Fruit fly (Drosophila melanogaster) whole organism, embryonic: ENCODE results near the gene CG6163.

Experiments used
- Bteb2 ChIP-seq: fragments of 200-800 bp; sonication (Bioruptor generic); optimal IDR thresholded peaks from 2 replicates; lab custom pipeline; 2016; ENCODE audit warnings: missing biosample characterization, missing genetic modification characterization
- CG10209 ChIP-seq: fragments of 200-800 bp; sonication (Bioruptor generic); optimal IDR thresholded peaks from 3 replicates; lab custom pipeline; 2017; ENCODE audit warnings: missing biosample characterization, mild to moderate bottlenecking, missing genetic modification characterization, missing genetic modification reagents
- CG10431 ChIP-seq: fragments of 200-800 bp; sonication (Bioruptor generic); optimal IDR thresholded peaks from 3 replicates; lab custom pipeline; 2018; ENCODE audit warnings: missing biosample characterization, mild to moderate bottlenecking, missing genetic modification characterization
- CG17829 ChIP-seq: fragments of 200-800 bp; optimal IDR thresholded peaks from 2 replicates; lab custom pipeline; 2019; ENCODE audit warnings: missing biosample characterization, mild to moderate bottlenecking, missing genetic modification characterization, moderate library complexity
- CG1792 ChIP-seq: fragments of 200-800 bp; sonication (Bioruptor generic); optimal IDR thresholded peaks from 2 replicates; lab custom pipeline; 2016; ENCODE audit warnings: missing biosample characterization, missing genetic modification characterization
- CG2116 ChIP-seq: fragments of 200-800 bp; sonication (Bioruptor generic); optimal IDR thresholded peaks from 3 replicates; lab custom pipeline; 2018; ENCODE audit warnings: missing biosample characterization, mild to moderate bottlenecking, missing genetic modification characterization
- CG30020 ChIP-seq: fragments of 200-800 bp; optimal IDR thresholded peaks from 2 replicates; lab custom pipeline; 2019; ENCODE audit warnings: missing biosample characterization, mild to moderate bottlenecking, missing genetic modification characterization, moderate library complexity
- CG30431 ChIP-seq: fragments of 200-800 bp; sonication (Bioruptor generic); optimal IDR thresholded peaks from 2 replicates; lab custom pipeline; 2017; ENCODE audit warnings: missing biosample characterization, missing genetic modification characterization
- CG31441 ChIP-seq: fragments of 200-800 bp; sonication (Bioruptor generic); IDR thresholded peaks from 2 replicates; pipeline ENCODE4 v1.3.6; 2022; ENCODE audit warnings: missing biosample characterization, missing genetic modification characterization
- CG32772 ChIP-seq: fragments of 200-800 bp; sonication (Bioruptor generic); IDR thresholded peaks from 2 replicates; pipeline ENCODE4 v1.3.6; 2022; ENCODE audit warnings: missing biosample characterization, missing genetic modification characterization
- CG34376 ChIP-seq: fragments of 200-800 bp; sonication (Bioruptor generic); optimal IDR thresholded peaks from 2 replicates; lab custom pipeline; 2018; ENCODE audit warnings: missing biosample characterization, mild to moderate bottlenecking, missing genetic modification characterization
- CG6765 ChIP-seq: fragments of 200-800 bp; sonication (Bioruptor generic); optimal IDR thresholded peaks from 3 replicates; lab custom pipeline; 2017; ENCODE audit warnings: missing biosample characterization, mild to moderate bottlenecking, missing genetic modification characterization
- CG7271 ChIP-seq: fragments of 200-800 bp; sonication (Bioruptor generic); optimal IDR thresholded peaks from 2 replicates; lab custom pipeline; 2018; ENCODE audit warnings: missing biosample characterization, mild to moderate bottlenecking, missing genetic modification characterization, moderate library complexity
- CG7745 ChIP-seq: fragments of 200-800 bp; sonication (Bioruptor generic); optimal IDR thresholded peaks from 2 replicates; lab custom pipeline; 2018; ENCODE audit warnings: missing biosample characterization, mild to moderate bottlenecking, missing genetic modification characterization, moderate library complexity
- CG7963 ChIP-seq: fragments of 200-800 bp; sonication (Bioruptor generic); IDR thresholded peaks from 3 replicates; pipeline ENCODE4 v1.3.6; 2022; ENCODE audit warnings: missing biosample characterization, missing genetic modification characterization; ENCODE audit not compliant: partially characterized antibody
- D ChIP-seq, 2 experiments: fragments of 200-800 bp in 1 of 2; fragments of >200 bp in 1 of 2; sonication (Bioruptor generic) in 1 of 2; optimal IDR thresholded peaks; 2 replicates in 1 of 2; 3 replicates in 1 of 2; lab custom pipeline; 2017; ENCODE audit warnings: mild to moderate bottlenecking in 1 of 2, missing biosample characterization in 1 of 2, missing genetic modification characterization in 1 of 2, missing genetic modification reagents in 1 of 2
- Dad ChIP-seq: fragments of 200-800 bp; sonication (Bioruptor generic); optimal IDR thresholded peaks from 3 replicates; lab custom pipeline; 2016; ENCODE audit warnings: missing biosample characterization, missing genetic modification characterization
- Dip3 ChIP-seq: fragments of 200-800 bp; sonication (Bioruptor generic); optimal IDR thresholded peaks from 3 replicates; lab custom pipeline; 2016; ENCODE audit warnings: missing biosample characterization, missing genetic modification characterization
- Drgx ChIP-seq: fragments of 200-800 bp; sonication (Bioruptor generic); IDR thresholded peaks from 2 replicates; pipeline ENCODE4 v1.3.6; 2022; ENCODE audit warnings: missing biosample characterization, missing genetic modification characterization
- Hand ChIP-seq: fragments of 200-800 bp; sonication (Bioruptor generic); optimal IDR thresholded peaks from 2 replicates; lab custom pipeline; 2017; ENCODE audit warnings: mild to moderate bottlenecking, missing biosample characterization, missing genetic modification reagents, missing genetic modification characterization
- Lhr ChIP-seq: fragments of 200-800 bp; sonication (Bioruptor generic); optimal IDR thresholded peaks from 3 replicates; lab custom pipeline; 2017; ENCODE audit warnings: mild to moderate bottlenecking, missing biosample characterization, missing genetic modification reagents, missing genetic modification characterization
- Mad ChIP-seq: fragments of 200-800 bp; sonication (Bioruptor generic); optimal IDR thresholded peaks from 2 replicates; lab custom pipeline; 2016; ENCODE audit warnings: missing biosample characterization, missing genetic modification characterization
- Med ChIP-seq: fragments of 200-800 bp; sonication (Bioruptor generic); peaks from one replicate; lab custom pipeline; 2016; ENCODE audit warnings: missing biosample characterization, missing genetic modification characterization, mild to moderate bottlenecking, inconsistent platforms, moderate library complexity
- Nf-YA ChIP-seq: fragments of 200-800 bp; sonication (Bioruptor generic); IDR thresholded peaks from 2 replicates; pipeline ENCODE4 v1.3.6; 2022; ENCODE audit warnings: missing biosample characterization, missing genetic modification characterization
- Sox100B ChIP-seq: fragments of 200-800 bp; sonication (Bioruptor generic); optimal IDR thresholded peaks from 3 replicates; lab custom pipeline; 2018; ENCODE audit warnings: missing biosample characterization, mild to moderate bottlenecking, missing genetic modification characterization
- Sox102F ChIP-seq: fragments of 200-800 bp; sonication (Bioruptor generic); optimal IDR thresholded peaks from 2 replicates; lab custom pipeline; 2018; ENCODE audit warnings: missing biosample characterization, mild to moderate bottlenecking, missing genetic modification characterization, moderate library complexity
- TFAM ChIP-seq: fragments of 200-800 bp; sonication (Bioruptor generic); optimal IDR thresholded peaks from 2 replicates; lab custom pipeline; 2017; ENCODE audit warnings: missing biosample characterization, missing genetic modification characterization, inconsistent platforms
- ac ChIP-seq: fragments of 200-800 bp; sonication (Bioruptor generic); optimal IDR thresholded peaks from 3 replicates; lab custom pipeline; 2017; ENCODE audit warnings: missing biosample characterization, mild to moderate bottlenecking, missing genetic modification characterization
- al ChIP-seq: fragments of 200-800 bp; sonication (Bioruptor generic); IDR thresholded peaks from 2 replicates; pipeline ENCODE4 v1.3.6; 2022; ENCODE audit warnings: missing biosample characterization, missing genetic modification characterization
- bsh ChIP-seq, 2 experiments: fragments of 200-800 bp; sonication (Bioruptor generic); optimal IDR thresholded peaks; 2 replicates each; lab custom pipeline; 2017 to 2018; ENCODE audit warnings: mild to moderate bottlenecking in 2 of 2, missing biosample characterization in 2 of 2, missing genetic modification characterization in 2 of 2, moderate library complexity in 1 of 2
- cas ChIP-seq: fragments of 200-800 bp; sonication (Bioruptor generic); IDR thresholded peaks from 2 replicates; pipeline ENCODE4 v1.3.6; 2022; ENCODE audit warnings: missing biosample characterization, missing genetic modification characterization
- cg ChIP-seq: fragments of 200-800 bp; sonication (Bioruptor generic); optimal IDR thresholded peaks from 3 replicates; lab custom pipeline; 2019; ENCODE audit warnings: missing biosample characterization, mild to moderate bottlenecking, missing genetic modification characterization, moderate library complexity
- corto ChIP-seq: fragments of 200-800 bp; sonication (Bioruptor generic); optimal IDR thresholded peaks from 2 replicates; lab custom pipeline; 2016; ENCODE audit warnings: missing biosample characterization, mild to moderate bottlenecking, missing genetic modification characterization, moderate library complexity
- crol ChIP-seq: fragments of 200-800 bp; sonication (Bioruptor generic); IDR thresholded peaks from 2 replicates; pipeline ENCODE4 v1.3.6; 2022; ENCODE audit warnings: missing biosample characterization, missing genetic modification characterization
- dysf ChIP-seq: fragments of 200-800 bp; sonication (Bioruptor generic); IDR thresholded peaks from 3 replicates; pipeline ENCODE4 v1.3.6; 2022; ENCODE audit warnings: missing biosample characterization, missing genetic modification characterization
- eve ChIP-seq, 2 experiments: fragments of >200 bp; optimal IDR thresholded peaks; 2 replicates each; lab custom pipeline; 2017; ENCODE audit warnings: missing biosample characterization in 2 of 2, missing genetic modification characterization in 2 of 2
- grn ChIP-seq: fragments of 200-800 bp; sonication (Bioruptor generic); optimal IDR thresholded peaks from 3 replicates; lab custom pipeline; 2017; ENCODE audit warnings: missing biosample characterization, missing genetic modification characterization
- gro ChIP-seq: fragments of 200-800 bp; sonication (Bioruptor generic); optimal IDR thresholded peaks from 2 replicates; lab custom pipeline; 2016; ENCODE audit warnings: missing biosample characterization, missing genetic modification characterization
- kni ChIP-seq: fragments of 200-800 bp; sonication (Bioruptor generic); optimal IDR thresholded peaks from 3 replicates; lab custom pipeline; 2017; ENCODE audit warnings: mild to moderate bottlenecking, missing biosample characterization, missing genetic modification reagents, missing genetic modification characterization
- lbe ChIP-seq: fragments of 200-800 bp; sonication (Bioruptor generic); optimal IDR thresholded peaks from 2 replicates; lab custom pipeline; 2016; ENCODE audit warnings: missing biosample characterization, mild to moderate bottlenecking, missing genetic modification characterization
- nom ChIP-seq: fragments of 200-800 bp; sonication (Bioruptor generic); optimal IDR thresholded peaks from 2 replicates; lab custom pipeline; 2017; ENCODE audit warnings: missing biosample characterization, missing genetic modification characterization, mild to moderate bottlenecking, moderate library complexity, missing genetic modification reagents
- rib ChIP-seq: fragments of 200-800 bp; sonication (Bioruptor generic); IDR thresholded peaks from 2 replicates; pipeline ENCODE4 v1.3.6; 2022; ENCODE audit warnings: missing biosample characterization, missing genetic modification characterization
- sd ChIP-seq: fragments of 200-800 bp; sonication (Bioruptor generic); optimal IDR thresholded peaks from 3 replicates; lab custom pipeline; 2018; ENCODE audit warnings: missing biosample characterization, mild to moderate bottlenecking, missing genetic modification characterization, moderate library complexity
- shn ChIP-seq: fragments of 200-800 bp; sonication (Bioruptor generic); optimal IDR thresholded peaks from 3 replicates; lab custom pipeline; 2016; ENCODE audit warnings: missing biosample characterization, missing genetic modification characterization
- sqz ChIP-seq: fragments of 200-800 bp; sonication (Bioruptor generic); optimal IDR thresholded peaks from 3 replicates; lab custom pipeline; 2018; ENCODE audit warnings: missing biosample characterization, mild to moderate bottlenecking, missing genetic modification characterization
- ssp ChIP-seq: fragments of 200-800 bp; sonication (Bioruptor generic); IDR thresholded peaks from 2 replicates; pipeline ENCODE4 v1.3.6; 2022; ENCODE audit warnings: missing biosample characterization, missing genetic modification characterization
- vnd ChIP-seq: fragments of 200-800 bp; sonication (Bioruptor generic); IDR thresholded peaks from 3 replicates; pipeline ENCODE4 v1.3.6; 2022; ENCODE audit warnings: missing biosample characterization, missing genetic modification characterization; ENCODE audit not compliant: partially characterized antibody

Gene CG6163

dm6 chr3L:11325671-11326306 is 38.9 kb downstream of the CG6163 start (continued):
- TF ChIP-seq TFAM (GFP tag; lab: Kevin White, UChicago), result peak; percentile 52
- no peak for TF ChIP-seq CG10431 (GFP tag; lab: Kevin White, UChicago)
- peak; percentile 9 for TF ChIP-seq CG30020 (tag; lab: Kevin White, UChicago)
- peak; percentile 67 for TF ChIP-seq Mad

- TF ChIP-seq Sox102F (GFP tag; lab: Kevin White, UChicago) (no peak), gro (GFP tag; lab: Kevin White, UChicago) (no peak), CG10209 (GFP tag; lab: Kevin White, UChicago) (no peak), CG34376 (GFP tag; lab: Kevin White, UChicago) (no peak), Drgx (GFP tag; lab: Robert Waterston, UW) (peak; percentile 73), kni (GFP tag; lab: Kevin White, UChicago) (peak; percentile 56), cas (GFP tag; lab: Robert Waterston, UW) (no peak), CG7745 (no peak), nom (GFP tag; lab: Kevin White, UChicago) (peak; percentile 97), lbe (GFP tag; lab: Kevin White, UChicago) (peak; percentile 49), CG2116 (GFP tag; lab: Kevin White, UChicago) (no peak), CG7963 (GFP tag; lab: Robert Waterston, UW) (no peak), ac (GFP tag; lab: Kevin White, UChicago) (no peak), CG1792 (GFP tag; lab: Kevin White, UChicago) (no peak), sd (tag; lab: Kevin White, UChicago) (no peak), bsh (GFP tag; optimal IDR thresholded peaks at IDR 0.05; lab: Kevin White, UChicago) (peak in 1 of 2 experiments; percentile 85), crol (GFP tag; lab: Robert Waterston, UW) (peak; percentile 29; the same call in 1 of the 2 replicates), ssp (no peak), CG7271 (tag; lab: Kevin White, UChicago) (no peak), Nf-YA (no peak), CG31441 (GFP tag; lab: Robert Waterston, UW) (no peak), D (optimal IDR thresholded peaks at IDR 0.05; lab: Kevin White, UChicago) (no peak), D (GFP tag; optimal IDR thresholded peaks at IDR 0.05; lab: Kevin White, UChicago) (no peak), Lhr (GFP tag; lab: Kevin White, UChicago) (no peak), Dip3 (GFP tag; lab: Kevin White, UChicago) (no peak), al (GFP tag; lab: Robert Waterston, UW) (no peak), Bteb2 (GFP tag; lab: Kevin White, UChicago) (no peak), Dad (GFP tag; lab: Kevin White, UChicago) (no peak), cg (peak; percentile 65), rib (GFP tag; lab: Robert Waterston, UW) (0 out of 2 replicates have a peak, but pooled peaks have one; percentile 11), grn (GFP tag; lab: Kevin White, UChicago) (peak; percentile 16), CG17829 (tag; lab: Kevin White, UChicago) (no peak), CG32772 (peak; percentile 57; the same call in 1 of the 2 replicates), shn (GFP tag; lab: Kevin White, UChicago) (no peak), corto (GFP tag; lab: Kevin White, UChicago) (peak; percentile 62), dysf (GFP tag; lab: Robert Waterston, UW) (0 out of 3 replicates have a peak, but pooled peaks have one; percentile 33), CG6765 (GFP tag; lab: Kevin White, UChicago) (no peak), CG30431 (no peak), Med (GFP tag; lab: Kevin White, UChicago) (peak; percentile 41), Hand (GFP tag; lab: Kevin White, UChicago) (no peak), eve (GFP tag; optimal IDR thresholded peaks at IDR 0.05; lab: Kevin White, UChicago) (peak in 1 of 2 experiments; percentile 20), vnd (GFP tag; lab: Robert Waterston, UW) (no peak), Sox100B (GFP tag; lab: Kevin White, UChicago) (no peak), sqz (peak; percentile 96)
These were observed 40.1 kb downstream of the CG6163 start for dm6 chr3L:11324549-11325015.
